Worm (Caenorhabditis elegans): ENCODE results near the gene F58B4.7.
A peak's percentile ranks its signal among the peaks of the same experiment; 100 is the strongest.

F58B4.7 gene

ce11 chrV:10951655-10952278 lies 28.6 kb upstream of the F58B4.7 start, which contains the start of gene F17C11.4 (continued):
- TF ChIP-seq gei-17 (GFP tag; optimal IDR thresholded peaks at IDR 0.05), result peak; percentile 2
- TF ChIP-seq lin-40 (tag; optimal IDR thresholded peaks at IDR 0.05), result peak; percentile 67
- TF ChIP-seq Y53G8AR.9 (GFP tag; conservative IDR thresholded peaks at IDR 0.05), result no peak
- TF ChIP-seq pha-4 (tag; optimal IDR thresholded peaks at IDR 0.05), result no peak
- no peak for TF ChIP-seq fkh-3 (tag; optimal IDR thresholded peaks at IDR 0.05)
- TF ChIP-seq unc-62 (GFP tag; optimal IDR thresholded peaks at IDR 0.05), result peak; percentile 41
- no peak for TF ChIP-seq nfya-2 (GFP tag; IDR thresholded peaks at IDR 0.05)
- TF ChIP-seq pbrm-1 (GFP tag; IDR thresholded peaks at IDR 0.05), result no peak
- 0 out of 2 replicates have a peak, but pooled peaks have one; percentile 68 for TF ChIP-seq let-526 (GFP tag; IDR thresholded peaks at IDR 0.05)
- TF ChIP-seq lin-35 (GFP tag; optimal IDR thresholded peaks at IDR 0.05), result no peak
- TF ChIP-seq madf-10 (tag; optimal IDR thresholded peaks at IDR 0.05), result peak; percentile 64
- peak; percentile 74 for TF ChIP-seq attf-5 (GFP tag; optimal IDR thresholded peaks at IDR 0.05)
- TF ChIP-seq let-607 (tag; optimal IDR thresholded peaks at IDR 0.05), result peak; percentile 38 to 44
- TF ChIP-seq nhr-120 (GFP tag; IDR thresholded peaks at IDR 0.05), result no peak
- TF ChIP-seq snpc-4 (GFP tag; optimal IDR thresholded peaks at IDR 0.05), result no peak
- TF ChIP-seq snpc-4 (tag; optimal IDR thresholded peaks at IDR 0.05), result peak in 2 of 4 experiments; percentile 33 to 40
- no peak for TF ChIP-seq tlf-1 (GFP tag; optimal IDR thresholded peaks at IDR 0.05)
- no peak for TF ChIP-seq lsl-1 (GFP tag; optimal IDR thresholded peaks at IDR 0.05)
- peak; percentile 18 for TF ChIP-seq F22D6.2 (tag; optimal IDR thresholded peaks at IDR 0.05)
- TF ChIP-seq zim-3 (tag; optimal IDR thresholded peaks at IDR 0.05), result no peak
- no peak for TF ChIP-seq T07F8.4 (tag; optimal IDR thresholded peaks at IDR 0.05)
- no peak for TF ChIP-seq ztf-6 (GFP tag; IDR thresholded peaks at IDR 0.05)
- no peak for TF ChIP-seq snpc-3.4 (tag; optimal IDR thresholded peaks at IDR 0.05)
- no peak for TF ChIP-seq Y56A3A.18 (GFP tag; IDR thresholded peaks at IDR 0.05)
- TF ChIP-seq Y79H2A.3 (GFP tag; conservative IDR thresholded peaks at IDR 0.05), result no peak
- no peak for TF ChIP-seq mel-28 (tag; optimal IDR thresholded peaks at IDR 0.05; ENCODE audit: borderline replicate concordance)
- TF ChIP-seq ekl-4 (GFP tag; IDR thresholded peaks at IDR 0.05), result peak; percentile 40; the same call in 1 of the 2 replicates
- no peak for TF ChIP-seq snpc-1.1 (tag; optimal IDR thresholded peaks at IDR 0.05; ENCODE audit: insufficient read depth)
- no peak for TF ChIP-seq hrde-1 (tag; optimal IDR thresholded peaks at IDR 0.05; ENCODE audit: borderline replicate concordance)
- no peak for TF ChIP-seq ets-4 (GFP tag; optimal IDR thresholded peaks at IDR 0.05)

- no peak for TF ChIP-seq F37B4.10 (GFP tag; IDR thresholded peaks at IDR 0.05)
- TF ChIP-seq nhr-80 (tag; optimal IDR thresholded peaks at IDR 0.05), result no peak
- TF ChIP-seq rpc-1 (optimal IDR thresholded peaks at IDR 0.05), result no peak
- no peak for TF ChIP-seq rpc-1 (tag; optimal IDR thresholded peaks at IDR 0.05)
- TF ChIP-seq nfya-2 (GFP tag; IDR thresholded peaks at IDR 0.05), result no peak
- no peak for TF ChIP-seq hlh-26 (GFP tag; conservative IDR thresholded peaks at IDR 0.05)
- TF ChIP-seq K12H6.12 (tag; optimal IDR thresholded peaks at IDR 0.05), result no peak
- TF ChIP-seq lin-40 (tag; optimal IDR thresholded peaks at IDR 0.05), result no peak
- TF ChIP-seq F55B11.4 (tag; optimal IDR thresholded peaks at IDR 0.05; ENCODE audit: borderline replicate concordance, insufficient read depth), result no peak
- no peak for TF ChIP-seq F23B12.7 (tag; optimal IDR thresholded peaks at IDR 0.05; ENCODE audit: insufficient read depth)
- TF ChIP-seq unc-130 (GFP tag; optimal IDR thresholded peaks at IDR 0.05), result no peak
- no peak for TF ChIP-seq F57A8.1 (GFP tag; optimal IDR thresholded peaks at IDR 0.05)
- no peak for TF ChIP-seq K11D2.4 (GFP tag; IDR thresholded peaks at IDR 0.05)
- no peak for TF ChIP-seq let-607 (tag; optimal IDR thresholded peaks at IDR 0.05)
- no peak for TF ChIP-seq nhr-27 (tag; optimal IDR thresholded peaks at IDR 0.05)
- no peak for TF ChIP-seq ceh-27 (GFP tag; optimal IDR thresholded peaks at IDR 0.05)
- no peak for TF ChIP-seq D2030.7 (GFP tag; IDR thresholded peaks at IDR 0.05)
Measured at ce11 chrV:10949511-10949910, 26.4 kb upstream of the F58B4.7 start, which contains the start of gene col-153. Gene col-153, plus strand, starts transcription at chrV:10949811.

Data from whole organism, young adult.